Fruit fly (Drosophila melanogaster) whole organism, embryonic: ENCODE data around the gene Ykt6.

Experiments
- Aef1 ChIP-seq: fragments of 200-800 bp; sonication (Bioruptor generic); IDR thresholded peaks from 3 replicates; pipeline ENCODE4 v1.3.6; 2022; ENCODE audit warnings: missing biosample characterization, missing genetic modification characterization
- CG10654 ChIP-seq: fragments of 200-800 bp; sonication (Bioruptor generic); optimal IDR thresholded peaks from 2 replicates; lab custom pipeline; 2016; ENCODE audit warnings: missing biosample characterization, missing genetic modification characterization
- CG11398 ChIP-seq: fragments of 200-800 bp; sonication (Bioruptor generic); optimal IDR thresholded peaks from 2 replicates; lab custom pipeline; 2016; ENCODE audit warnings: missing biosample characterization, missing genetic modification characterization
- CG11696 ChIP-seq: fragments of 200-800 bp; sonication (Bioruptor generic); IDR thresholded peaks from 2 replicates; pipeline ENCODE4 v1.3.6; 2022; ENCODE audit warnings: missing biosample characterization, missing genetic modification characterization
- CG11723 ChIP-seq: fragments of 200-800 bp; sonication (Bioruptor generic); optimal IDR thresholded peaks from 2 replicates; lab custom pipeline; 2017; ENCODE audit warnings: missing biosample characterization, mild to moderate bottlenecking, missing genetic modification characterization
- CG12236 ChIP-seq: fragments of 200-800 bp; sonication (Bioruptor generic); optimal IDR thresholded peaks from 2 replicates; lab custom pipeline; 2016; ENCODE audit warnings: missing biosample characterization, missing genetic modification characterization
- CG13287 ChIP-seq: fragments of 200-800 bp; sonication (Bioruptor generic); IDR thresholded peaks from 2 replicates; pipeline ENCODE4 v1.3.6; 2022; ENCODE audit warnings: missing biosample characterization, missing genetic modification characterization; ENCODE audit not compliant: partially characterized antibody
- CG1832 ChIP-seq: fragments of 200-800 bp; sonication (Bioruptor generic); optimal IDR thresholded peaks from 2 replicates; lab custom pipeline; 2017; ENCODE audit warnings: missing biosample characterization, mild to moderate bottlenecking, missing genetic modification characterization, inconsistent platforms
- CG34224 ChIP-seq: fragments of 200-800 bp; sonication (Bioruptor generic); IDR thresholded peaks from 3 replicates; pipeline ENCODE4 v1.3.6; 2022; ENCODE audit warnings: missing biosample characterization, missing genetic modification characterization; ENCODE audit not compliant: partially characterized antibody
- CG4707 ChIP-seq: fragments of 200-800 bp; sonication (Bioruptor generic); optimal IDR thresholded peaks from 2 replicates; lab custom pipeline; 2018; ENCODE audit warnings: missing biosample characterization, mild to moderate bottlenecking, missing genetic modification characterization, moderate library complexity
- CG7372 ChIP-seq: fragments of 200-800 bp; sonication (Bioruptor generic); IDR thresholded peaks from 2 replicates; pipeline ENCODE4 v1.3.6; 2022; ENCODE audit warnings: missing biosample characterization, missing genetic modification characterization
- CG9817 ChIP-seq: fragments of 200-800 bp; sonication (Bioruptor generic); optimal IDR thresholded peaks from 2 replicates; lab custom pipeline; 2018; ENCODE audit warnings: missing biosample characterization, mild to moderate bottlenecking, missing genetic modification characterization, moderate library complexity
- Chrac-16 ChIP-seq: fragments of 200-800 bp; sonication (Bioruptor generic); optimal IDR thresholded peaks from 3 replicates; lab custom pipeline; 2016; ENCODE audit warnings: missing biosample characterization, missing genetic modification characterization
- Deaf1 ChIP-seq: fragments of 200-800 bp; optimal IDR thresholded peaks from 3 replicates; lab custom pipeline; 2019; ENCODE audit warnings: missing biosample characterization, mild to moderate bottlenecking, missing genetic modification characterization, moderate library complexity
- H15 ChIP-seq: fragments of 200-800 bp; sonication (Bioruptor generic); IDR thresholded peaks from 3 replicates; pipeline ENCODE4 v1.3.6; 2022; ENCODE audit warnings: missing biosample characterization, missing genetic modification characterization
- Hr78 ChIP-seq, 2 experiments: fragments of 200-800 bp in 1 of 2; fragments of >200 bp in 1 of 2; sonication (Bioruptor generic) in 1 of 2; optimal IDR thresholded peaks; 2 replicates each; lab custom pipeline; 2017 to 2019; ENCODE audit warnings: missing biosample characterization in 2 of 2, missing genetic modification characterization in 2 of 2, mild to moderate bottlenecking in 1 of 2, moderate library complexity in 1 of 2
- MTF-1 ChIP-seq: fragments of 200-800 bp; sonication (Bioruptor generic); optimal IDR thresholded peaks from 2 replicates; lab custom pipeline; 2018; ENCODE audit warnings: missing biosample characterization, mild to moderate bottlenecking, missing genetic modification characterization, borderline replicate concordance
- Med ChIP-seq: fragments of 200-800 bp; sonication (Bioruptor generic); peaks from one replicate; lab custom pipeline; 2016; ENCODE audit warnings: missing biosample characterization, missing genetic modification characterization, mild to moderate bottlenecking, inconsistent platforms, moderate library complexity
- Nf-YC ChIP-seq: fragments of 200-800 bp; optimal IDR thresholded peaks from 3 replicates; lab custom pipeline; 2019; ENCODE audit warnings: missing biosample characterization, mild to moderate bottlenecking, missing genetic modification characterization, moderate library complexity
- Stat92E ChIP-seq, 3 experiments: fragments of >200 bp in 2 of 3; fragments of 200-800 bp in 1 of 3; sonication (Bioruptor generic) in 1 of 3; optimal IDR thresholded peaks; 2 replicates each; lab custom pipeline; 2017 to 2019; ENCODE audit warnings: missing biosample characterization in 3 of 3, missing genetic modification characterization in 3 of 3, mild to moderate bottlenecking in 1 of 3, moderate library complexity in 1 of 3
- Trl ChIP-seq, 3 experiments: fragments of >200 bp in 2 of 3; fragments of 200-800 bp in 1 of 3; sonication (Bioruptor generic) in 1 of 3; optimal IDR thresholded peaks; 2 replicates in 1 of 3; 3 replicates in 2 of 3; lab custom pipeline; 2016 to 2017; ENCODE audit warnings: missing biosample characterization in 1 of 3, missing genetic modification characterization in 1 of 3
- ase ChIP-seq: fragments of 200-800 bp; sonication (Bioruptor generic); IDR thresholded peaks from 3 replicates; pipeline ENCODE4 v1.3.6; 2022; ENCODE audit warnings: missing biosample characterization, missing genetic modification characterization
- bsh ChIP-seq, 2 experiments: fragments of 200-800 bp; sonication (Bioruptor generic); optimal IDR thresholded peaks; 2 replicates each; lab custom pipeline; 2017 to 2018; ENCODE audit warnings: mild to moderate bottlenecking in 2 of 2, missing biosample characterization in 2 of 2, missing genetic modification characterization in 2 of 2, moderate library complexity in 1 of 2
- cg ChIP-seq: fragments of 200-800 bp; sonication (Bioruptor generic); optimal IDR thresholded peaks from 3 replicates; lab custom pipeline; 2019; ENCODE audit warnings: missing biosample characterization, mild to moderate bottlenecking, missing genetic modification characterization, moderate library complexity
- chinmo ChIP-seq: fragments of 200-800 bp; sonication (Bioruptor generic); IDR thresholded peaks from 4 replicates; pipeline ENCODE4 v1.3.6; 2022; ENCODE audit warnings: missing biosample characterization, missing genetic modification characterization; ENCODE audit not compliant: partially characterized antibody
- crol ChIP-seq: fragments of 200-800 bp; sonication (Bioruptor generic); IDR thresholded peaks from 2 replicates; pipeline ENCODE4 v1.3.6; 2022; ENCODE audit warnings: missing biosample characterization, missing genetic modification characterization
- dan ChIP-seq: fragments of 200-800 bp; sonication (Bioruptor generic); IDR thresholded peaks from 2 replicates; pipeline ENCODE4 v1.3.6; 2022; ENCODE audit warnings: missing biosample characterization, missing genetic modification characterization
- fd3F ChIP-seq: fragments of 200-800 bp; sonication (Bioruptor generic); optimal IDR thresholded peaks from 2 replicates; lab custom pipeline; 2018; ENCODE audit warnings: missing biosample characterization, mild to moderate bottlenecking, missing genetic modification characterization, moderate library complexity
- gcm ChIP-seq: fragments of 200-800 bp; sonication (Bioruptor generic); optimal IDR thresholded peaks from 2 replicates; lab custom pipeline; 2019; ENCODE audit warnings: missing biosample characterization, mild to moderate bottlenecking, missing genetic modification characterization, moderate library complexity
- gem ChIP-seq: fragments of 200-800 bp; sonication (Bioruptor generic); optimal IDR thresholded peaks from 2 replicates; lab custom pipeline; 2019; ENCODE audit warnings: missing biosample characterization, mild to moderate bottlenecking, missing genetic modification characterization, moderate library complexity
- grn ChIP-seq: fragments of 200-800 bp; sonication (Bioruptor generic); optimal IDR thresholded peaks from 3 replicates; lab custom pipeline; 2017; ENCODE audit warnings: missing biosample characterization, missing genetic modification characterization
- ind ChIP-seq: fragments of 200-800 bp; sonication (Bioruptor generic); optimal IDR thresholded peaks from 3 replicates; lab custom pipeline; 2016; ENCODE audit warnings: missing biosample characterization, missing genetic modification characterization
- kni ChIP-seq: fragments of 200-800 bp; sonication (Bioruptor generic); optimal IDR thresholded peaks from 3 replicates; lab custom pipeline; 2017; ENCODE audit warnings: mild to moderate bottlenecking, missing biosample characterization, missing genetic modification reagents, missing genetic modification characterization
- nerfin-1 ChIP-seq: fragments of 200-800 bp; sonication (Bioruptor generic); optimal IDR thresholded peaks from 3 replicates; lab custom pipeline; 2019; ENCODE audit warnings: missing biosample characterization, mild to moderate bottlenecking, missing genetic modification characterization, moderate library complexity
- nom ChIP-seq: fragments of 200-800 bp; sonication (Bioruptor generic); optimal IDR thresholded peaks from 2 replicates; lab custom pipeline; 2017; ENCODE audit warnings: missing biosample characterization, missing genetic modification characterization, mild to moderate bottlenecking, moderate library complexity, missing genetic modification reagents
- onecut ChIP-seq: fragments of 200-800 bp; sonication (Bioruptor generic); IDR thresholded peaks from 2 replicates; pipeline ENCODE4 v1.3.6; 2022; ENCODE audit warnings: missing biosample characterization, missing genetic modification characterization
- org-1 ChIP-seq: fragments of 200-800 bp; sonication (Bioruptor generic); optimal IDR thresholded peaks from 2 replicates; lab custom pipeline; 2017; ENCODE audit warnings: missing biosample characterization, missing genetic modification characterization
- pan ChIP-seq, 4 experiments: fragments of >200 bp in 3 of 4; fragments of 200-800 bp in 1 of 4; sonication (Bioruptor generic) in 1 of 4; optimal IDR thresholded peaks in 3 of 4; IDR thresholded peaks in 1 of 4; 2 replicates each; pipeline versions ENCODE4 v1.3.6 to Lab custom; 2017 to 2022; ENCODE audit warnings: missing biosample characterization in 2 of 4, missing genetic modification characterization in 2 of 4, mixed read lengths in 1 of 4
- pros ChIP-seq: fragments of 200-800 bp; sonication (Bioruptor generic); optimal IDR thresholded peaks from 3 replicates; lab custom pipeline; 2019; ENCODE audit warnings: missing biosample characterization, mild to moderate bottlenecking, missing genetic modification characterization, moderate library complexity
- pum ChIP-seq: fragments of 200-800 bp; sonication (Bioruptor generic); optimal IDR thresholded peaks from 2 replicates; lab custom pipeline; 2016; ENCODE audit warnings: missing biosample characterization, missing genetic modification characterization
- pzg ChIP-seq: fragments of 200-800 bp; sonication (Bioruptor generic); optimal IDR thresholded peaks from 3 replicates; lab custom pipeline; 2018; ENCODE audit warnings: missing biosample characterization, mild to moderate bottlenecking, missing genetic modification characterization, moderate library complexity
- run ChIP-seq: fragments of 200-800 bp; sonication (Bioruptor generic); optimal IDR thresholded peaks from 3 replicates; lab custom pipeline; 2018; ENCODE audit warnings: missing biosample characterization, mild to moderate bottlenecking, missing genetic modification characterization
- seq ChIP-seq: fragments of 200-800 bp; sonication (Bioruptor generic); IDR thresholded peaks from 2 replicates; pipeline ENCODE4 v1.3.6; 2022; ENCODE audit warnings: missing biosample characterization, missing genetic modification characterization
- slbo ChIP-seq: fragments of 200-800 bp; sonication (Bioruptor generic); IDR thresholded peaks from 2 replicates; pipeline ENCODE4 v1.3.6; 2022; ENCODE audit warnings: missing biosample characterization, missing genetic modification characterization
- tgo ChIP-seq: fragments of 200-800 bp; sonication (Bioruptor generic); IDR thresholded peaks from 3 replicates; pipeline ENCODE4 v1.3.6; 2022; ENCODE audit warnings: missing biosample characterization, missing genetic modification characterization

The Ykt6 gene

DNA sequence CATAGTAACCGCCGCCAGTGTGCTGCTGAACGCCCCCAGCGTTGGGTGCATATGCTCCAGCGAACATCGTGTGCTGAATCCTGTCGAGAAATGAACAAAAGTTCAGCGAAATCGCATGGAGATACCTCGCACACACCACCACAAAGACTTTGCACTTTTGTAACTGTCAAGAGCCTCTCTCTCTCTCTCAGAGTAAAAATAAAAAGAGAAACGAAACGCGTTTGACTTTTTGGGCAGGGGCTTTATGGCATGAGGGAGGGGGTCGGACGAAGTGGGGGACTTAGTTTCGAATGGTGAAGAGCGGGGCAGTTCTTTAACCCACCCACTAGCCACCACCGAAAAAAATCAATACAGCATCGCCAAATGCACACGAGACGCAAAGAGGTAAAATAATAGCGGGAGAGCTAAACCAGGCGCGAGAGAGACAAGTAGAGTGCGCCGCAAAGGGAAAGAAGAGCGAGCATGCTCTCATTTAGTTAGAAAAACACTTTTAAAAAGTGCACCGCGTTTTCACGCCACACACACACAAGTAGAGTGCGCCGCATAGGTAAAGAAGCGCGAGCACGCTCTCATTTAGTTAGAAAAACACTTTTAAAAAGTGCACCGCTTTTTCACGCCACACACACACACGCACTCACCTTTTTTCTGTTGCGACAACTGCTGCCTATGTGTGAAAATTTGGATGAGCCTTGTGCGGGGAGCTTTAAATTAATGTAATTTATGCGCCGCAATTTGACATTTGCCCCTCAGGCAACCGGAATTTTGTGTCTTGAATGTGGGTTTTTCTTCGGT lies 10.2 kb downstream of the Ykt6 start:
- TF ChIP-seq nom (GFP tag; lab: Kevin White, UChicago): peak; percentile 76
- no peak for TF ChIP-seq CG9817 (tag; lab: Kevin White, UChicago)
- TF ChIP-seq Deaf1 (tag; lab: Kevin White, UChicago): peak; percentile 27
- peak in 1 of 2 experiments; percentile 91 for TF ChIP-seq Trl (optimal IDR thresholded peaks at IDR 0.05; lab: Kevin White, UChicago)
- no peak for TF ChIP-seq Trl (GFP tag; optimal IDR thresholded peaks at IDR 0.05; lab: Kevin White, UChicago)
- peak; percentile 6 for TF ChIP-seq CG1832 (GFP tag; lab: Kevin White, UChicago)
- TF ChIP-seq Stat92E (GFP tag; optimal IDR thresholded peaks at IDR 0.05; lab: Kevin White, UChicago): peak in 1 of 3 experiments; percentile 13
- no peak for TF ChIP-seq Nf-YC (tag; lab: Kevin White, UChicago)
- no peak for TF ChIP-seq org-1 (GFP tag; lab: Kevin White, UChicago)
- TF ChIP-seq nerfin-1 (tag; lab: Kevin White, UChicago): peak; percentile 1
- TF ChIP-seq cg (GFP tag; lab: Kevin White, UChicago): peak; percentile 83
- no peak for TF ChIP-seq CG11696 (GFP tag; lab: Robert Waterston, UW)
- peak; percentile 98 for TF ChIP-seq onecut (GFP tag; lab: Robert Waterston, UW)
- no peak for TF ChIP-seq gem (tag; lab: Kevin White, UChicago)
- peak; percentile 94 for TF ChIP-seq crol (GFP tag; lab: Robert Waterston, UW)
- TF ChIP-seq kni (GFP tag; lab: Kevin White, UChicago): peak; percentile 76
- no peak for TF ChIP-seq pum (GFP tag; lab: Kevin White, UChicago)
- TF ChIP-seq CG34224 (GFP tag; lab: Robert Waterston, UW): 0 out of 3 replicates have a peak, but pooled peaks have one; percentile 15
- peak in 1 of 2 experiments; percentile 30 for TF ChIP-seq Hr78 (GFP tag; optimal IDR thresholded peaks at IDR 0.05; lab: Kevin White, UChicago)
- TF ChIP-seq CG10654 (GFP tag; lab: Kevin White, UChicago): no peak
- no peak for TF ChIP-seq Chrac-16 (GFP tag; lab: Kevin White, UChicago)
- peak; percentile 25; the same call in 1 of the 2 replicates for TF ChIP-seq seq (GFP tag; lab: Robert Waterston, UW)
- no peak for TF ChIP-seq CG11398 (GFP tag; lab: Kevin White, UChicago)
- TF ChIP-seq chinmo (GFP tag; lab: Robert Waterston, UW): 0 out of 4 replicates have a peak, but pooled peaks have one; percentile 46
- TF ChIP-seq CG13287: peak; percentile 11
- TF ChIP-seq Med (GFP tag; lab: Kevin White, UChicago): peak; percentile 65
- peak; percentile 72 for TF ChIP-seq pros (GFP tag; lab: Kevin White, UChicago)
- TF ChIP-seq H15: no peak
- TF ChIP-seq bsh (GFP tag; optimal IDR thresholded peaks at IDR 0.05; lab: Kevin White, UChicago): peak in 1 of 2 experiments; percentile 9
- TF ChIP-seq MTF-1 (GFP tag; lab: Kevin White, UChicago): peak; percentile 87

DNA sequence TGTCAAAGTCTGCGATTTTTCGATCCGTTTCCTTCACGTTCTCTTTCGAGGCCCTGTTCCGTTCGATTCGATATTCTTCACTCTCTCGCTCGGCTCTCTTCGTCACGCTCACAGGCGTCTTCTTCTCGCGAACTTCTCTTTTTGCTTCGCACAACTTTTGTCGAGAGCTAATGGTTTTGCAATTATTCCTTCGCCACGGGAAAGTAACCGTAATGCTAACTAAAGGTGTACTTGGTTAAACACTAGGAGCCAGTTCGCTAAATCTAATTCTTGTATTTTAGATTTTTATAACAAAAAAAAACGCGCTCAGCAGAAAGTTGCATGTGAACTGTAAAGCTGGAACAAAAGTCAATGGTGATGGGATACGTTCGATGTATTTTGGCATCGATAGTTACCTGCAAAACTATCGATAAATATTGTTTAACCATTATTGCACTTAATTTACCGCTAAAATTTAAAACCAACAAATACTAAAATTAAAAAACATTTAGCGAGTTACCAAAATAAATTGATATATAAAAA lies 10.9 kb downstream of the Ykt6 start, which contains the start of gene mahe:
Gene mahe (minus strand): TSS at position 355 of the 522 bp plus-strand sequence.
- TF ChIP-seq tgo: no peak
- TF ChIP-seq dan (GFP tag; lab: Robert Waterston, UW): no peak
- no peak for TF ChIP-seq CG7372 (GFP tag; lab: Robert Waterston, UW)
- peak; percentile 74 to 90 for TF ChIP-seq Trl (optimal IDR thresholded peaks at IDR 0.05; lab: Kevin White, UChicago)
- peak; percentile 5 for TF ChIP-seq Trl (GFP tag; optimal IDR thresholded peaks at IDR 0.05; lab: Kevin White, UChicago)
- no peak for TF ChIP-seq pan (optimal IDR thresholded peaks at IDR 0.05; lab: Kevin White, UChicago)
- no peak for TF ChIP-seq pan (GFP tag; optimal IDR thresholded peaks at IDR 0.05 in 1 of 2, IDR thresholded peaks at IDR 0.05 in 1 of 2)
- TF ChIP-seq grn: no peak
- TF ChIP-seq CG4707 (GFP tag; lab: Kevin White, UChicago): no peak
- TF ChIP-seq fd3F (GFP tag; lab: Kevin White, UChicago): no peak
- TF ChIP-seq ase: no peak
- no peak for TF ChIP-seq slbo (GFP tag; lab: Robert Waterston, UW)
- no peak for TF ChIP-seq gcm
- TF ChIP-seq pzg (GFP tag; lab: Kevin White, UChicago): peak; percentile 57
- no peak for TF ChIP-seq ind (GFP tag; lab: Kevin White, UChicago)
- no peak for TF ChIP-seq Aef1 (GFP tag; lab: Robert Waterston, UW)
- peak; percentile 46 for TF ChIP-seq pros (GFP tag; lab: Kevin White, UChicago)
- peak; percentile 85 for TF ChIP-seq CG34224 (GFP tag; lab: Robert Waterston, UW)
- TF ChIP-seq CG11723 (GFP tag; lab: Kevin White, UChicago): no peak
- TF ChIP-seq CG12236 (GFP tag; lab: Kevin White, UChicago): no peak
- no peak for TF ChIP-seq run (tag; lab: Kevin White, UChicago)
